Worm (Caenorhabditis elegans) whole organism, L4/young adult: Measurements from ENCODE around the gene Y54B9A.1.
"Not testable (repeated sequence)": the region's sequence is repeated elsewhere in the genome, so short reads cannot be mapped to it uniquely, and the experiment has no call there.

ENCODE experiments used
- W03F9.2 ChIP-seq: fragments of 150-350 bp; optimal IDR thresholded peaks from 2 replicates; lab custom pipeline; 2014; ENCODE audit warnings: missing biosample characterization, missing genetic modification characterization
- dao-5 ChIP-seq: sonication (generic microtip); optimal IDR thresholded peaks from 2 replicates; lab custom pipeline; 2016; ENCODE audit warnings: missing genotype, missing genetic modification characterization, moderate library complexity, missing compliant biosample characterization
- him-1 ChIP-seq: sonication (generic microtip); optimal IDR thresholded peaks from 2 replicates; lab custom pipeline; 2016; ENCODE audit warnings: missing genotype, missing genetic modification reagents, missing genetic modification characterization, missing compliant biosample characterization

Gene Y54B9A.1

DNA sequence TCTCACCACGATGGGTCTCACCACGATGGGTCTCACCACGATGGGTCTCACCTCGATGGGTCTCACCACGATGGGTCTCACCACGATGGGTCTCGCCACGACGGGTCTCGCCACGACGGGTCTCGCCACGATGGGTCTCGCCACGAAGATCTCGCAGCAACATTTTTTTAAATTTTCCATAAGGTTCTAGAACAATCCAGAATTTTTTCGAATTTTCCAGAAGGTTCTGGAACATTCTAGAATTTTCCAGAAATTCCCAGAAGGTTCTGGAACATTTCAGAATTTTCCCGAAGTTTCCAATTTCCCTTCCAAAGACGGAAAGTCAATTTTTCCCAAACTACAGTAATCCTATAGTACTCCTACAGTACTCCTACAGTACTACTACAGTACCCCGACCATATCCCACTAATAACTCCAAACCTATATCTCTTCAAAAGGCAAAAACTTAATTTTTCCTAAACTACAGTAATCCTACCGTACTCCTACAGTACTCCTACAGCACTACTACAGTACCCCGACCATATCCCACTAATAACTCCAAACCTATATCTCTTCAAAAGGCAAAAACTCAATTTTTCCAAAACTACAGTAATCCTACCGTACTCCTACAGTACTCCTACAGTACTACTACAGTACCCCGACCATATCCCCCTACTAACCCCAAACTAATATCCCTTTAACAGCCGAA, at the start of gene Y54B9A.1:
TSS of gene Y54B9A.1 (minus strand) at position 235 of the 688 bp plus-strand sequence.
- TF ChIP-seq dao-5, him-1, W03F9.2: not testable (repeated sequence)

DNA sequence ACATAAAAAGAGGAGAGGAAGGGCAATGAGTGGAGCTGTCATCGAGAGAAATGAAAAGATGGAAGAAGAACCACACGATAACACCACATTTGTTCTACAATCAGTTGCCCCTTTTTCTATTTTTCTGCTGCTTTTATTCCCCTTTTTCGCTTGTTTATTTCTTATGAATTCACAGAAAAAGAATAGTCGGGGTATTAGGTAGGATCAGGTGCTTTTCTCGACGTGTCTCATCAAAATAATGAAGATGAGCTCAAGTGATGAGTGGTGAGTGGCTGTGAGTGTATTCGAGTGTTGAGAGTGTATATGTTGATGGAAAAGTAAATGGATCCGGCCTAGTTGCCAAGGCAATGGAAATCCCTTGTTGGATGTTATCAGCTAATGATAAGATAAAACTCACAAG, 46.2 kb upstream of the Y54B9A.1 start:
- TF ChIP-seq W03F9.2 (no peak), dao-5 (no peak), him-1 (no peak)

- TF ChIP-seq dao-5 (no peak), him-1 (no peak), W03F9.2 (no peak)
Measured at ce11 chrV:9483738-9484256, 44.4 kb upstream of the Y54B9A.1 start, which contains the start of gene K06A4.2. K06A4.2 (plus strand) TSS chrV:9484206.

ce11 chrV:9480566-9480965, 41.2 kb upstream of the Y54B9A.1 start, which contains the start of gene K06A4.6:
K06A4.6 (minus strand) TSS chrV:9480666.
- TF ChIP-seq W03F9.2 (no peak), dao-5 (no peak), him-1 (no peak)

DNA sequence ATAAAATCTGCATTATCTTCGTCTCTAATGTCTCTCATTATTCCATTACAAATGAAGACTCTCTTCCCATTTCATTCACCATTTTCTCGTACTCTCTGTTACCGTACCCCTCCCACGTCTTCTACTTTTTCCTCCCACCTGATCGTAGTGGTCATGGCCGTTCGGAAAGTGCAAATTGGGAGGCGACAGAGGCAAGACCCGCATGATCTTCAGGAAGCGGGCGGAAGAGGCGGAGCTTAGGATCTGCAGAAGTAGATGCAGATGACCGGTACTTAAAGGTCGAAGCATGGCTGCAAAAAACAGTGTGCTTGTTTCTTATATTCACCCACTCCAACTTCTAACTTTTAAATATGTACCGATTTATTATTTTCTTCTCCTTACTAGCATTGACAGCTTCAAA, 38.5 kb upstream of the Y54B9A.1 start, which contains the start of gene nas-3:
TSS of gene nas-3 (plus strand) at position 301 of the 400 bp plus-strand sequence.
- TF ChIP-seq him-1: no peak
- no peak for TF ChIP-seq W03F9.2
- TF ChIP-seq dao-5: no peak

- TF ChIP-seq dao-5 (no peak), him-1 (no peak), W03F9.2 (no peak)
Measured at ce11 chrV:9473924-9474323, 34.6 kb upstream of the Y54B9A.1 start.

- TF ChIP-seq dao-5 (no peak), W03F9.2 (no peak), him-1 (no peak)
Measured at ce11 chrV:9471675-9472074, 32.3 kb upstream of the Y54B9A.1 start, which contains the start of gene flp-6. flp-6 (plus strand) TSS chrV:9471975.

- TF ChIP-seq W03F9.2 (no peak), dao-5 (no peak), him-1 (no peak)
Measured at ce11 chrV:9465529-9465928, 26.2 kb upstream of the Y54B9A.1 start.

DNA sequence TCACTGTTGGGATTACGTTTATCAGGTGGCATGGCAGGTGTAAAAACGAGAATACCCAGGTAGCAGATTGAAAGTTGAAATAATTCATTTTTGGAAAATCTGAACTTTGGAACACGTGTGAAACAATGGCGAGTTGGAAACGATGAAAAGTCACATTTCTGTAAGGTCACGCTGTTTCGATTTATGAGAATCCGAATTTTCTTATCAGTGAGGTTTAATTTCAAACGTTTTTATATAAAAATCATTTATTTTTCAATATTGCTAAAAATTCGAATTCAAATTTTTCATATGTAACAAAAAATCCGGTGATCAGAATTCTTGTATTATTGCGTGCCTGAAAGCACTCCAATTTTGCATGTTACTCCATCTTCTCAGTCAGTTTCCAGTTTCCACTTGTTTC, 23.3 kb upstream of the Y54B9A.1 start, which contains the start of gene F07D3.3:
TSS of gene F07D3.3 (minus strand) at position 101 of the 400 bp plus-strand sequence.
- TF ChIP-seq dao-5 (no peak), W03F9.2 (no peak), him-1 (no peak)

DNA sequence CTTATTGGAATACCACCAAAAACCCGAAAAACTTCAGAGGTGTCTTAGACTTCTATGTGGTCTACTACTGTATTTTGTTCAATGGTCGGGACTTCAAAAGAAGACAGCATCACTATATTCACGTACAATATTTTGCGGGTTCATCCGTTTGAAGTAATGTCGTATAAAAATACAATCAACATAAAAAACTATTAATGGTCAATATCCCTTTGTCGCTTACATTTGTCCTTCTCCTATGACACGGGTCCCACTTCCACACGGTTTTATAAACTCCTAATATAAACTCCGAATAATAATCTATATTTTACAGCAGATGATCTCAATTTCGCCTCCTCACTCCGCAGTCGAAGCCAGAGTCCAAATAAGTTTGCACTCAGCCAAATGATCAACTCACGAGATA, 18.2 kb upstream of the Y54B9A.1 start:
- no peak for TF ChIP-seq dao-5
- no peak for TF ChIP-seq him-1
- TF ChIP-seq W03F9.2: no peak

ce11 chrV:9453933-9454332, 14.6 kb upstream of the Y54B9A.1 start:
- TF ChIP-seq him-1 (no peak), dao-5 (no peak), W03F9.2 (no peak)

ce11 chrV:9453333-9453732, 14.0 kb upstream of the Y54B9A.1 start:
- TF ChIP-seq him-1 (no peak), W03F9.2 (no peak), dao-5 (no peak)

DNA sequence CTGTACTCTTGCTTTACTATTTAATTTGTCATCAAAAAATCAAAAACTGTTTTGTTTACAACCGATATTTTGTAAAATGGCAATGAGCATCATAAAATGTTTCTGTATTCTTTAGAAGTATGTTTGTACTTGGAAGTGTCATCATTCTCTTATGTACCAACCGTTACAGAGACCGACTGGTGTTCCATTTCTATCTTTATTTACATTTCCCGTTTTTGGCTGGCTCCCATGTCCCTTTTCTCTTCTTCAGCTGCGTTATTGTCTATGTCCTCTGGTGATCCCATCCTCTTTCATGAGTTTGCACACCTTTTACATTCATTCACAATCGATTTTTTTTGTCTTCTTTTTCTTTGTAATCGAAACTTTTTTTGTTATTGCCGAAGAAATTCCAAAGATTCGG, 12.1 kb upstream of the Y54B9A.1 start:
- TF ChIP-seq W03F9.2 (no peak), him-1 (no peak), dao-5 (no peak)

DNA sequence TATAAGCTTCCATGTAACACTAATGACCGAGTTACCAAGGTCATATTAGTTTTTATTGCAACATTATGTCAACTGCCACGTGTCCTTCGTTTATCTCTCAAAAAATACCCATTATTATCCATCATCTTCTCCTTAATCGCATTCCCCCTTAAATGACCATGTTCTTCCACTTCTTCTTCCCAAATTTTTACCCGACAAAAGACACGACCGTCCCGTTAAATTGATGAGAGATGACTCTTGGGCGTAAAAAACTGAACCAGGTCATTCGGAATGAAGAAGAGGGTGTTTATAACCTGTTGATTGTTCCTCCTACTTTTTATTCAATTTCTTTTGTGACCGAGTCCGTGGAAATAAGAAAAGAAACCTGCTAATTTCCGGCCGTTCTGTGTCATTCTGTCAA, 5.3 kb upstream of the Y54B9A.1 start:
- TF ChIP-seq him-1: no peak
- no peak for TF ChIP-seq W03F9.2
- no peak for TF ChIP-seq dao-5

DNA sequence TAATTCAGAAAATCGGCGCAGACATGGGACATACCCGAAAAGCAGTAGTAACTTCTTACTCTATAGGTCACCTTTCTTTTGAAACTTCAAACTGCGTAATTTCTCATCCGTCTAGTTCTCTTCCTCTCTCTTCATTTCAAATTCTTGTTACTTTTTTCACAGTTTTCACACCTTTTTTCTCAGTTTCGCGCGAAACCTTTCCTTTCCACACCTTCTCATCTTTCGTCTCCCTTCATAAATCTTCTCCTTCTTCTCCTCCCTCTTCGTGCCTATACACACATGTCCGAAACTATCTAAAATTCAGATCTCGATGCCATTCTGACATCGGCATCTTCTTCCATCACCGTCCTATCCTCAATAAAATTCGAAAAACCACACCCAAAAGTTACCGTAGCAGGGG, 4.4 kb upstream of the Y54B9A.1 start, which contains the start of gene wdr-62:
TSS of gene wdr-62 (plus strand) at position 301 of the 400 bp plus-strand sequence.
- no peak for TF ChIP-seq W03F9.2
- no peak for TF ChIP-seq dao-5
- no peak for TF ChIP-seq him-1

- no peak for TF ChIP-seq W03F9.2
- TF ChIP-seq dao-5: no peak
- TF ChIP-seq him-1: no peak
Measured at ce11 chrV:9443109-9443508, 3.8 kb upstream of the Y54B9A.1 start.
